Worm (Caenorhabditis elegans): ENCODE data around the gene R06B9.5.

R06B9.5 gene

DNA sequence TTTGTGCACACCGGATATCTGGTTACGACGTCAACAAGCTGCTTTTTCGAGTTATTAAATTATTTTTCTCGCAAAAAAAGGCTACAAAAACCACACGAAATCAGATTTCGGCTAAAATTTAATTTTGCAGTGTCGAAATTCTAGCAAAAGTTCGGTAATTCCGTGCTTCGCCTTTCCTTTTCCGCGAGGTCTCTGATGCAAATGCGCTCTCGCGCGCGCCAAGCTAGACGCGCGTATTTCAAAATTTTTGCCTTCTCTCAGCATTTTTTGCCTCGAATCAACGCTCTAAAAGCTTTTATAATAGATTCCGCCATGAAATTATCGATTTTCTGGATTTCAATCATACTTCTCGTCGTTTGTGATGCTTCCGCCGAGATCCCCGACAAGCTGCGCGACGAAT lies 13.4 kb upstream of the R06B9.5 start, which contains the start of gene Y54G9A.5:
Y54G9A.5 (plus strand) TSS at position 245 of the 400 bp plus-strand sequence.
- TF ChIP-seq ztf-4 (tag; optimal IDR thresholded peaks at IDR 0.05) (no peak), blmp-1 (tag; optimal IDR thresholded peaks at IDR 0.05; ENCODE audit: insufficient read depth) (no peak), snpc-4 (tag; optimal IDR thresholded peaks at IDR 0.05) (no peak), dmd-4 (tag; optimal IDR thresholded peaks at IDR 0.05) (no peak), egl-27 (tag; optimal IDR thresholded peaks at IDR 0.05) (no peak), sem-4 (tag; optimal IDR thresholded peaks at IDR 0.05) (no peak), zag-1 (tag; optimal IDR thresholded peaks at IDR 0.05) (no peak), ama-1 (optimal IDR thresholded peaks at IDR 0.05) (no peak), lsy-2 (tag; optimal IDR thresholded peaks at IDR 0.05) (no peak), mdl-1 (tag; optimal IDR thresholded peaks at IDR 0.05) (no peak), F13H6.1 (tag; optimal IDR thresholded peaks at IDR 0.05) (no peak), peb-1 (tag; optimal IDR thresholded peaks at IDR 0.05) (no peak)

DNA sequence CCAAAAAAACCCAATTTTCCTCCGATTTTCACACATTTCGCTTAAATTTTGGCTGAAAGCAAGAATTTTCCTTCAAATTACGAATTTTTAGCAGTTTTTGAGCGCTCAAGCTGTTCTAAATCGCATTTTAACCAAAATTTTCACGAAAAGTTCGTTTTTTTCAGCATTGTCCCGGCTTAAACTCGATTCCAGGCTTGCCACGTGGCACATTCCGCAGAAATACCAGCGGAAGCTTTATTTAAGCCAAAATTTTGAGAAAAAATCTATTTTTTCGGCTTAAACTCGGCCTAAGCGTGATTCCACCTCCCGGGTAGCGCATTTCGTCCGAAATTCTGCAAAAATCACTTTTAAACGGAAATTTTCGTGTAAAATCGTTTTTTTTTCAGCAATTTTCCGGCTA lies 12.4 kb upstream of the R06B9.5 start:
- TF ChIP-seq ZK546.5 (tag; optimal IDR thresholded peaks at IDR 0.05) (no peak), sma-3 (GFP tag; optimal IDR thresholded peaks at IDR 0.05) (no peak), nhr-237 (tag; optimal IDR thresholded peaks at IDR 0.05) (no peak)

DNA sequence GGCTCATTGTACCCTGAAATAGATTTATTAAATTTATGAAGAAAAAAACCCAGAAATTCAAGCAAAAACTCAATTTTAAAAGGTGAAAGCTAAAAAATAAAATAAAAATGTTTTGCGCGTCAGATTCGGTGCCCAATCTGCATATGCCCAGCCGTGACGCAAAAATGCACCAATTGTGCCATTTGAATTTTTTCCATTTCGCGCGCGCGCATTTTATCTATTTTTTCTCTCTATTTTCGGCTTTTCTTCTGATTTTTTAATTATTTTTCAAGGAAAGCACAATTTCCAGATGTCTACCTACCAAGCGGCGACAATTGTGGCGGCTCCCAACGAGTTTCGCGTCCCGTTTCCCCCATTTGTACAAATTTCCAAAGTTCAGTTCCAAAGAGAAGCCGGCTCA lies 10.3 kb upstream of the R06B9.5 start, which contains the start of the genes Y54G9A.7 and bub-3:
Y54G9A.7 (minus strand) TSS at position 7 of the 400 bp plus-strand sequence.
bub-3 (plus strand) TSS at position 270 of the 400 bp plus-strand sequence.
- TF ChIP-seq lsy-2 (tag; optimal IDR thresholded peaks at IDR 0.05) (peak in 1 of 2 experiments; percentile 13), nhr-25 (tag; optimal IDR thresholded peaks at IDR 0.05) (no peak), ama-1 (optimal IDR thresholded peaks at IDR 0.05) (no peak), unc-55 (GFP tag; optimal IDR thresholded peaks at IDR 0.05) (peak; percentile 48), nhr-6 (tag; optimal IDR thresholded peaks at IDR 0.05) (no peak), gmeb-1 (tag; optimal IDR thresholded peaks at IDR 0.05) (peak; percentile 48)

DNA sequence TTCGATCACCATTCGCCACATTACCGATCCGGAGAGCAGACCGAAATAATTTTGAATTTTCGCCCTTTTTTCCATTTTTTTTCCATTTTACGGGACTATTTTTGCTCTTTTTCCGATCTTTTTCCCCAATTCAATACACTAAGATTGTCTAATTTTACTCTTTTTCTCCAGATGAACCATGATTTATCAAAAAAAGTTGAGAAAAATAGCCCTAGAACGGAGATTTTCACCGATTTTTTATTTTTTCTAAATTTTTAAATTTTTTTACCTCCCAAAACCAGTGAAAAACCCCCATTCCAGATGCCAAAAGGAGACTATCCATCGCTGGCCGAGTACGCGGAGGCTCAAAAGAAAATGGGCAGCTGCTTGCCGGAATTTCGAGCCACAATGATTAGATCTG lies 6.7 kb upstream of the R06B9.5 start, which contains the start of gene Y54G9A.9:
Y54G9A.9 (plus strand) TSS at position 301 of the 400 bp plus-strand sequence.
- no peak for TF ChIP-seq aly-2 (tag; optimal IDR thresholded peaks at IDR 0.05)
- no peak for TF ChIP-seq unc-39 (tag; optimal IDR thresholded peaks at IDR 0.05)
- TF ChIP-seq dmd-4 (tag; optimal IDR thresholded peaks at IDR 0.05): no peak
- no peak for TF ChIP-seq unc-62 (GFP tag; optimal IDR thresholded peaks at IDR 0.05)

DNA sequence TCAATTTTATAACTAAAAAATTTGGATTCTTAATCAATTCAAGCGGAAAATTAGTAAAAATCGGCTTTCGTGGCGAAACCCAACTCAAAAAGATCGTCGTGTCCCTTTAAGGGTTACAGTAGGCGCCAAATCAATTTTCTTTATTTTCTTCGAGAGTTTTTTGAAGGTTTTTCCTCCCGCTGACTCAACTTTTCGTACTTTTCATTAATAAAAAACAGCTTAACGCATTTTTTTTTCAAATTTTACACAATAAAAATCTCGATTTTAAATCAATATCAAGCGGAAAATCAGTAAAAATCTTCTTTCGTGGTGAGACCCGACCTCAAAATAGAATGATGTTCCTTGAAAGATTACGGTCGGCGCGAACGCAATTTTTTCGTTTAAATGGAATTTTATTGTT lies 4.0 kb upstream of the R06B9.5 start:
- TF ChIP-seq gmeb-1 (tag; optimal IDR thresholded peaks at IDR 0.05) (no peak), lin-11 (tag; optimal IDR thresholded peaks at IDR 0.05) (no peak), nhr-11 (tag; optimal IDR thresholded peaks at IDR 0.05) (no peak), sem-4 (tag; optimal IDR thresholded peaks at IDR 0.05) (no peak), sma-9 (GFP tag; optimal IDR thresholded peaks at IDR 0.05) (no peak), sma-9 (tag; optimal IDR thresholded peaks at IDR 0.05) (no peak), unc-62 (GFP tag; optimal IDR thresholded peaks at IDR 0.05) (no peak), nhr-129 (tag; optimal IDR thresholded peaks at IDR 0.05) (no peak), unc-55 (GFP tag; optimal IDR thresholded peaks at IDR 0.05) (no peak), lin-39 (tag; optimal IDR thresholded peaks at IDR 0.05) (no peak), mbf-1 (tag; optimal IDR thresholded peaks at IDR 0.05) (no peak), ztf-1 (GFP tag; conservative IDR thresholded peaks at IDR 0.05) (no peak), ztf-11 (tag; optimal IDR thresholded peaks at IDR 0.05) (no peak), sma-3 (GFP tag; optimal IDR thresholded peaks at IDR 0.05) (no peak), dmd-4 (tag; optimal IDR thresholded peaks at IDR 0.05) (no peak)

DNA sequence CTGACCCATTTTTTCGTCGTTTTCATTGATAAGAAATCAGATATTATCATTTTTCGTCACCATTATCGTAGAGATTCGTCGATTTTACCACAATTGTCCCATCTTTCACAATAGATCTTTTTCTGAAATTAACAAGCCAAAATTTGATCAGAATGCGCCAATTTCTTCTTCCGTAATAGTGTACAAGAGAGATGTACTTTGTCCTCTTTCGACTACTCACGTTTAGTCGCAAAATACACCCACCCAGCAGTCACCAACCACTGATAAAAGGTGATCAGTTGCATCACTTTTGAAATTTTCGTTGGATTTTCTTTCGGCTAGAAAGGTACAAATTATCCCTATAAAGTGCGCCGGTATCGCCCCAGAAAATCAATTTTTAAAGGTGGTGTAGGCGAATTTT lies 3.5 kb upstream of the R06B9.5 start:
- TF ChIP-seq zag-1 (tag; optimal IDR thresholded peaks at IDR 0.05): no peak
- no peak for TF ChIP-seq ama-1 (optimal IDR thresholded peaks at IDR 0.05)
- peak; percentile 25 for TF ChIP-seq nhr-129 (tag; optimal IDR thresholded peaks at IDR 0.05)

DNA sequence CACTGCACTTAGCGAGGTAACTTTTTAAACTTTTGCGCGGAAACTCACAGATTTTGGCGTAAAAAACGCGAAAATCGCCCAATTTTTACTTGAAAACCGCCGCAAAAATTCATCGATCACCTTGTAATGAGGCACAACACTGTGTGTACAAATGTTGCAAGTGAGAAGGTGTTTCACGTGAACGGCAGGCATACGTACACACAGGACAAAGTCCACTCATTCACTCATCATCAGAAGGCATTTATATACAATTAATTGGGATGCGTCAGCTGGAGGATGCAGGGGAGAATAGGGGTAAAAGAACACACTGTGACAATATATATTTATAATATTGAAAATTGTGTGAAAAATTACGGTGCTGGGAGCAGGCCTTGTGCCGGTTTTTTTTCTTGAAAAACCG lies 786 bp downstream of the R06B9.5 start:
- TF ChIP-seq nhr-25 (tag; optimal IDR thresholded peaks at IDR 0.05) (no peak), lin-39 (tag; optimal IDR thresholded peaks at IDR 0.05) (no peak), Y55F3AM.14 (GFP tag; optimal IDR thresholded peaks at IDR 0.05) (no peak), mdl-1 (tag; optimal IDR thresholded peaks at IDR 0.05) (no peak), F13H6.1 (tag; optimal IDR thresholded peaks at IDR 0.05) (no peak), ama-1 (optimal IDR thresholded peaks at IDR 0.05) (no peak), zag-1 (tag; optimal IDR thresholded peaks at IDR 0.05) (no peak), ztf-1 (GFP tag; conservative IDR thresholded peaks at IDR 0.05) (no peak), ceh-82 (tag; optimal IDR thresholded peaks at IDR 0.05) (no peak), sma-9 (GFP tag; optimal IDR thresholded peaks at IDR 0.05) (peak; percentile 63), sma-9 (tag; optimal IDR thresholded peaks at IDR 0.05) (no peak), aly-2 (tag; optimal IDR thresholded peaks at IDR 0.05) (no peak), C34F6.9 (tag; optimal IDR thresholded peaks at IDR 0.05) (no peak), sma-3 (GFP tag; optimal IDR thresholded peaks at IDR 0.05) (peak; percentile 62), skn-1 (tag; optimal IDR thresholded peaks at IDR 0.05) (no peak), nhr-23 (tag; optimal IDR thresholded peaks at IDR 0.05) (no peak), sem-4 (tag; optimal IDR thresholded peaks at IDR 0.05) (no peak), lsy-2 (tag; optimal IDR thresholded peaks at IDR 0.05) (no peak), crh-2 (tag; optimal IDR thresholded peaks at IDR 0.05) (peak; percentile 1), mab-5 (tag; optimal IDR thresholded peaks at IDR 0.05) (no peak), lin-13 (GFP tag; optimal IDR thresholded peaks at IDR 0.05) (no peak), nhr-11 (tag; optimal IDR thresholded peaks at IDR 0.05) (no peak), peb-1 (tag; optimal IDR thresholded peaks at IDR 0.05) (no peak), unc-62 (GFP tag; optimal IDR thresholded peaks at IDR 0.05) (no peak), lin-11 (tag; optimal IDR thresholded peaks at IDR 0.05) (no peak)

All from whole organism, L2 larva.